Fruit fly (Drosophila melanogaster): ENCODE data around the gene Vinc.

DNA sequence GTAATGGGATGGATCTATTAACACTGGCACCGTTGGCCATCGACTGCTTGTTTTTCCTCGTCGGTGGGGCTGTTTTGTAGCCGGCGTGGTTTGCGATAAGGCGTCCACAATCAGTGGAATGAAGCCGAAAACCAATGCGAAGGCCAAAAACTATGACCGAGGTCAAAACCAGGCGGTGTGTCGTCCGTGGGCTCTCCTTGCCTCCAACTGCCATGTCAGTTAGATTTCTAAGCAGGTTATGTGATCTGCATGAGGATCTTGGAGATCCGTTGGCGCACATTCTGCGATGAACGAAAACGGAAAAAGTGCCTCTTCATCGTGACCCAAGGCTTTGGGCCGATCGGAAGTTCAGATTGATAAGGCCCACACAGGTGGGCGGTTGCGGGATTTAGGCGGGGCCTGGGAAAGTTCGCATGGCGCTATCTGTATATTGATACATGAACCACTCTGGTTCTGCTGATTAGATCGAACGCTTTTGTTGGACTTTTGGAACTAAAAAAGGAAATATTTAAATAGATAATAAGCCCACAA lies 47.0 kb downstream of the Vinc start, which contains the start of gene Cyp4d14:
- TF ChIP-seq Sin3A (optimal IDR thresholded peaks at IDR 0.05): no peak
- TF ChIP-seq psq (optimal IDR thresholded peaks at IDR 0.05): no peak
- TF ChIP-seq insv (optimal IDR thresholded peaks at IDR 0.05): no peak
